Fruit fly (Drosophila melanogaster) whole organism, embryonic: ENCODE results near the gene CG11409.

Experiments used
- Asciz ChIP-seq: fragments of 200-800 bp; sonication (Bioruptor generic); optimal IDR thresholded peaks from 2 replicates; lab custom pipeline; 2017; ENCODE audit warnings: missing biosample characterization, mild to moderate bottlenecking, missing genetic modification characterization, missing genetic modification reagents
- Atf-2 ChIP-seq: fragments of 200-800 bp; sonication (Bioruptor generic); optimal IDR thresholded peaks from 2 replicates; lab custom pipeline; 2016; ENCODE audit warnings: missing biosample characterization, missing genetic modification characterization
- Atf3 ChIP-seq: fragments of 200-800 bp; sonication (Bioruptor generic); optimal IDR thresholded peaks from 3 replicates; lab custom pipeline; 2016; ENCODE audit warnings: missing biosample characterization, missing genetic modification characterization
- Atf6 ChIP-seq: fragments of 200-800 bp; sonication (Bioruptor generic); IDR thresholded peaks from 2 replicates; pipeline ENCODE4 v1.3.6; 2022; ENCODE audit warnings: missing biosample characterization, missing genetic modification characterization
- C15 ChIP-seq: fragments of 200-800 bp; sonication (Bioruptor generic); IDR thresholded peaks from 3 replicates; pipeline ENCODE4 v1.3.6; 2022; ENCODE audit warnings: missing biosample characterization, missing genetic modification characterization
- CG10321 ChIP-seq: fragments of 200-800 bp; sonication (Bioruptor generic); IDR thresholded peaks from 2 replicates; pipeline ENCODE4 v1.3.6; 2022; ENCODE audit warnings: missing biosample characterization, missing genetic modification characterization
- CG10565 ChIP-seq: fragments of 200-800 bp; sonication (Bioruptor generic); optimal IDR thresholded peaks from 3 replicates; lab custom pipeline; 2016; ENCODE audit warnings: missing biosample characterization, mild to moderate bottlenecking, missing genetic modification characterization
- CG12219 ChIP-seq: fragments of 200-800 bp; sonication (Bioruptor generic); optimal IDR thresholded peaks from 3 replicates; lab custom pipeline; 2018; ENCODE audit warnings: missing biosample characterization, mild to moderate bottlenecking, missing genetic modification characterization
- CG12391 ChIP-seq: fragments of 200-800 bp; sonication (Bioruptor generic); optimal IDR thresholded peaks from 3 replicates; lab custom pipeline; 2018; ENCODE audit warnings: missing biosample characterization, mild to moderate bottlenecking, missing genetic modification characterization, moderate library complexity
- CG14860 ChIP-seq: fragments of 200-800 bp; sonication (Bioruptor generic); IDR thresholded peaks from 3 replicates; pipeline ENCODE4 v1.3.6; 2022; ENCODE audit warnings: missing biosample characterization, missing genetic modification characterization; ENCODE audit not compliant: partially characterized antibody
- CG16815 ChIP-seq: fragments of 200-800 bp; sonication (Bioruptor generic); optimal IDR thresholded peaks from 3 replicates; lab custom pipeline; 2017; ENCODE audit warnings: missing biosample characterization, mild to moderate bottlenecking, missing genetic modification characterization
- CG17186 ChIP-seq: fragments of 200-800 bp; sonication (Bioruptor generic); optimal IDR thresholded peaks from 3 replicates; lab custom pipeline; 2017; ENCODE audit warnings: missing biosample characterization, missing genetic modification reagents, missing genetic modification characterization
- CG17361 ChIP-seq: fragments of 200-800 bp; sonication (Bioruptor generic); IDR thresholded peaks from 3 replicates; pipeline ENCODE4 v1.3.6; 2022; ENCODE audit warnings: missing biosample characterization, missing genetic modification characterization
- CG17385 ChIP-seq: fragments of 200-800 bp; sonication (Bioruptor generic); optimal IDR thresholded peaks from 3 replicates; lab custom pipeline; 2018; ENCODE audit warnings: missing biosample characterization, mild to moderate bottlenecking, missing genetic modification characterization
- CG2116 ChIP-seq: fragments of 200-800 bp; sonication (Bioruptor generic); optimal IDR thresholded peaks from 3 replicates; lab custom pipeline; 2018; ENCODE audit warnings: missing biosample characterization, mild to moderate bottlenecking, missing genetic modification characterization
- CG4328 ChIP-seq: fragments of 200-800 bp; sonication (Bioruptor generic); optimal IDR thresholded peaks from 3 replicates; lab custom pipeline; 2017; ENCODE audit warnings: missing biosample characterization, missing genetic modification reagents, missing genetic modification characterization
- CG43689 ChIP-seq: fragments of 200-800 bp; sonication (Bioruptor generic); IDR thresholded peaks from 2 replicates; pipeline ENCODE4 v1.3.6; 2022; ENCODE audit warnings: missing biosample characterization, missing genetic modification characterization
- CG8359 ChIP-seq: fragments of 200-800 bp; sonication (Bioruptor generic); optimal IDR thresholded peaks from 2 replicates; lab custom pipeline; 2017; ENCODE audit warnings: missing biosample characterization, mild to moderate bottlenecking, missing genetic modification characterization, borderline replicate concordance
- CG8388 ChIP-seq: fragments of 200-800 bp; sonication (Bioruptor generic); optimal IDR thresholded peaks from 2 replicates; lab custom pipeline; 2019; ENCODE audit warnings: missing biosample characterization, mild to moderate bottlenecking, missing genetic modification characterization, moderate library complexity
- CG9215 ChIP-seq: fragments of 200-800 bp; sonication (Bioruptor generic); IDR thresholded peaks from 2 replicates; pipeline ENCODE4 v1.3.6; 2022; ENCODE audit warnings: missing biosample characterization, missing genetic modification characterization
- Dip3 ChIP-seq: fragments of 200-800 bp; sonication (Bioruptor generic); optimal IDR thresholded peaks from 3 replicates; lab custom pipeline; 2016; ENCODE audit warnings: missing biosample characterization, missing genetic modification characterization
- Drgx ChIP-seq: fragments of 200-800 bp; sonication (Bioruptor generic); IDR thresholded peaks from 2 replicates; pipeline ENCODE4 v1.3.6; 2022; ENCODE audit warnings: missing biosample characterization, missing genetic modification characterization
- E2f1 ChIP-seq: fragments of 200-800 bp; sonication (Bioruptor generic); IDR thresholded peaks from 2 replicates; pipeline ENCODE4 v1.3.6; 2022; ENCODE audit warnings: missing biosample characterization, missing genetic modification characterization
- Gsc ChIP-seq: fragments of 200-800 bp; sonication (Bioruptor generic); IDR thresholded peaks from 2 replicates; pipeline ENCODE4 v1.3.6; 2022; ENCODE audit warnings: missing biosample characterization, missing genetic modification characterization
- HLH4C ChIP-seq: fragments of 200-800 bp; sonication (Bioruptor generic); IDR thresholded peaks from 3 replicates; pipeline ENCODE4 v1.3.6; 2022; ENCODE audit warnings: missing biosample characterization, missing genetic modification characterization; ENCODE audit not compliant: partially characterized antibody
- Nf-YB ChIP-seq: fragments of 200-800 bp; sonication (Bioruptor generic); optimal IDR thresholded peaks from 3 replicates; lab custom pipeline; 2019; ENCODE audit warnings: missing biosample characterization, mild to moderate bottlenecking, missing genetic modification characterization, moderate library complexity
- Nf-YC ChIP-seq: fragments of 200-800 bp; optimal IDR thresholded peaks from 3 replicates; lab custom pipeline; 2019; ENCODE audit warnings: missing biosample characterization, mild to moderate bottlenecking, missing genetic modification characterization, moderate library complexity
- Sox100B ChIP-seq: fragments of 200-800 bp; sonication (Bioruptor generic); optimal IDR thresholded peaks from 3 replicates; lab custom pipeline; 2018; ENCODE audit warnings: missing biosample characterization, mild to moderate bottlenecking, missing genetic modification characterization
- Sox102F ChIP-seq: fragments of 200-800 bp; sonication (Bioruptor generic); optimal IDR thresholded peaks from 2 replicates; lab custom pipeline; 2018; ENCODE audit warnings: missing biosample characterization, mild to moderate bottlenecking, missing genetic modification characterization, moderate library complexity
- YL-1 ChIP-seq: fragments of 200-800 bp; sonication (Bioruptor generic); optimal IDR thresholded peaks from 3 replicates; lab custom pipeline; 2017; ENCODE audit warnings: missing biosample characterization, mild to moderate bottlenecking, missing genetic modification characterization
- chn ChIP-seq: fragments of 200-800 bp; sonication (Bioruptor generic); optimal IDR thresholded peaks from 2 replicates; lab custom pipeline; 2016; ENCODE audit warnings: missing biosample characterization, missing genetic modification characterization
- croc ChIP-seq: fragments of 200-800 bp; sonication (Bioruptor generic); conservative IDR thresholded peaks from 3 replicates; pipeline ENCODE4 v1.3.6; 2022; ENCODE audit warnings: missing biosample characterization, missing genetic modification characterization
- dati ChIP-seq: fragments of 200-800 bp; sonication (Bioruptor generic); IDR thresholded peaks from 2 replicates; pipeline ENCODE4 v1.3.6; 2022; ENCODE audit warnings: missing biosample characterization, missing genetic modification characterization
- ewg ChIP-seq: fragments of 200-800 bp; sonication (Bioruptor generic); optimal IDR thresholded peaks from 3 replicates; lab custom pipeline; 2017; ENCODE audit warnings: mild to moderate bottlenecking, missing biosample characterization, missing genetic modification reagents, missing genetic modification characterization
- exex ChIP-seq: fragments of 200-800 bp; sonication (Bioruptor generic); optimal IDR thresholded peaks from 4 replicates; lab custom pipeline; 2018; ENCODE audit warnings: missing biosample characterization, mild to moderate bottlenecking, missing genetic modification characterization, moderate library complexity
- fd102C ChIP-seq: fragments of 200-800 bp; sonication (Bioruptor generic); optimal IDR thresholded peaks from 2 replicates; lab custom pipeline; 2018; ENCODE audit warnings: missing biosample characterization, mild to moderate bottlenecking, missing genetic modification characterization, moderate library complexity
- fd96Cb ChIP-seq: fragments of 200-800 bp; sonication (Bioruptor generic); optimal IDR thresholded peaks from 2 replicates; lab custom pipeline; 2018; ENCODE audit warnings: missing biosample characterization, mild to moderate bottlenecking, missing genetic modification characterization, moderate library complexity
- gt ChIP-seq: fragments of 200-800 bp; sonication (Bioruptor generic); IDR thresholded peaks from 2 replicates; pipeline ENCODE4 v1.3.6; 2022; ENCODE audit warnings: missing biosample characterization, missing genetic modification characterization
- hb ChIP-seq: fragments of 200-800 bp; sonication (Bioruptor generic); IDR thresholded peaks from 3 replicates; pipeline ENCODE4 v1.3.6; 2022; ENCODE audit warnings: missing biosample characterization, missing genetic modification characterization; ENCODE audit not compliant: partially characterized antibody
- hbn ChIP-seq: fragments of 200-800 bp; sonication (Bioruptor generic); IDR thresholded peaks from 2 replicates; pipeline ENCODE4 v1.3.6; 2022; ENCODE audit warnings: missing biosample characterization, missing genetic modification characterization; ENCODE audit not compliant: partially characterized antibody
- nau ChIP-seq: fragments of 200-800 bp; sonication (Bioruptor generic); optimal IDR thresholded peaks from 3 replicates; lab custom pipeline; 2017; ENCODE audit warnings: missing biosample characterization, mild to moderate bottlenecking, missing genetic modification characterization, missing genetic modification reagents
- nerfin-2 ChIP-seq: fragments of 200-800 bp; sonication (Bioruptor generic); IDR thresholded peaks from 2 replicates; pipeline ENCODE4 v1.3.6; 2022; ENCODE audit warnings: missing biosample characterization, missing genetic modification characterization; ENCODE audit not compliant: partially characterized antibody
- oc ChIP-seq: fragments of 200-800 bp; sonication (Bioruptor generic); optimal IDR thresholded peaks from 2 replicates; lab custom pipeline; 2018; ENCODE audit warnings: missing biosample characterization, mild to moderate bottlenecking, missing genetic modification characterization, moderate library complexity
- repo ChIP-seq: fragments of 200-800 bp; sonication (Bioruptor generic); optimal IDR thresholded peaks from 2 replicates; lab custom pipeline; 2016; ENCODE audit warnings: missing biosample characterization, missing genetic modification characterization
- sens ChIP-seq: fragments of 200-800 bp; sonication (Bioruptor generic); peaks from one replicate; lab custom pipeline; 2016; ENCODE audit warnings: missing biosample characterization, missing genetic modification characterization
- slp2 ChIP-seq: fragments of 200-800 bp; sonication (Bioruptor generic); optimal IDR thresholded peaks from 2 replicates; lab custom pipeline; 2016; ENCODE audit warnings: missing biosample characterization, missing genetic modification characterization
- so ChIP-seq: fragments of 200-800 bp; sonication (Bioruptor generic); IDR thresholded peaks from 3 replicates; pipeline ENCODE4 v1.3.6; 2022; ENCODE audit warnings: missing biosample characterization, missing genetic modification characterization
- stwl ChIP-seq: fragments of 200-800 bp; sonication (Bioruptor generic); optimal IDR thresholded peaks from 3 replicates; lab custom pipeline; 2018; ENCODE audit warnings: missing biosample characterization, mild to moderate bottlenecking, missing genetic modification characterization, moderate library complexity
- trh ChIP-seq: fragments of 200-800 bp; sonication (Bioruptor generic); optimal IDR thresholded peaks from 2 replicates; lab custom pipeline; 2016; ENCODE audit warnings: missing biosample characterization, missing genetic modification characterization
- usp ChIP-seq: fragments of >200 bp; optimal IDR thresholded peaks from 2 replicates; lab custom pipeline; 2017; ENCODE audit warnings: missing biosample characterization, missing genetic modification characterization
- wor ChIP-seq: fragments of 200-800 bp; sonication (Bioruptor generic); IDR thresholded peaks from 2 replicates; pipeline ENCODE4 v1.3.6; 2022; ENCODE audit warnings: missing biosample characterization, missing genetic modification characterization

Gene CG11409

DNA sequence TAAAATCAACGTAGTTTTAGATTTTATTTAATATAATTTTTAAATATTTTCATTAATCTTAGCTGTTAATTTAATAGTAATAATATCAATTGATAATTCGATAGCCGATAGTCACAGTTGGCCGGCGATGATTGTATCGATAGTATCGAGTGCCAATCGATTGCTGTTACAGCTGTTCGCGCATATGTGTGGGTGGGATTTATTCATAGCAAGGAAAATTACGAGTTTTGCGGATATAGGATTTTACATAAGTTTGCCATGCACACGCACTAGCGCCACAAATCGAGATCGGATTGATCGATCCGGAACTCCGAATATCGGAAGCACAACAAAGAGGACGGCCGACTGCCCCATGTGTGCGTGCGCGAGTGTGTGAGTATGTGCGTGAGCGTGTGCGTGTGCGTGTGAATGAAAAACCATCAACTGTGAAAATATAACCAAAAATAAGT lies 581 bp upstream of the CG11409 start, which contains the start of gene Naa30A (continued):
- no peak for TF ChIP-seq fd102C (GFP tag; lab: Kevin White, UChicago)
- TF ChIP-seq CG2116 (GFP tag; lab: Kevin White, UChicago), result peak; percentile 66
- no peak for TF ChIP-seq exex (tag; lab: Kevin White, UChicago)
- TF ChIP-seq CG8359 (GFP tag; lab: Kevin White, UChicago), result no peak
- no peak for TF ChIP-seq repo (GFP tag; lab: Kevin White, UChicago)
- no peak for TF ChIP-seq CG16815 (GFP tag; lab: Kevin White, UChicago)
- peak; percentile 51 for TF ChIP-seq ewg (GFP tag; lab: Kevin White, UChicago)
- TF ChIP-seq Asciz (GFP tag; lab: Kevin White, UChicago), result no peak
- TF ChIP-seq gt (GFP tag; lab: Robert Waterston, UW), result no peak
- TF ChIP-seq Atf3 (GFP tag; lab: Kevin White, UChicago), result no peak
- TF ChIP-seq Sox102F (GFP tag; lab: Kevin White, UChicago), result no peak
- peak; percentile 92 for TF ChIP-seq hbn (GFP tag; lab: Robert Waterston, UW)
- TF ChIP-seq C15, result no peak
- TF ChIP-seq CG10565, result no peak
- TF ChIP-seq croc (GFP tag; lab: Robert Waterston, UW), result no peak
- TF ChIP-seq usp (GFP tag; lab: Kevin White, UChicago), result no peak
- no peak for TF ChIP-seq slp2
- no peak for TF ChIP-seq CG8388 (GFP tag; lab: Kevin White, UChicago)
- TF ChIP-seq Atf6 (GFP tag; lab: Robert Waterston, UW), result no peak
- TF ChIP-seq wor (GFP tag; lab: Robert Waterston, UW), result no peak
- no peak for TF ChIP-seq Nf-YB
- no peak for TF ChIP-seq Gsc
- peak; percentile 44 for TF ChIP-seq Nf-YC
- peak; percentile 94 for TF ChIP-seq nerfin-2
- TF ChIP-seq HLH4C (GFP tag; lab: Robert Waterston, UW), result peak; percentile 97
- peak; percentile 95 for TF ChIP-seq CG14860 (GFP tag; lab: Robert Waterston, UW)
- TF ChIP-seq Sox100B, result no peak
- TF ChIP-seq so (GFP tag; lab: Robert Waterston, UW), result no peak
- no peak for TF ChIP-seq trh (GFP tag; lab: Kevin White, UChicago)
- TF ChIP-seq YL-1 (GFP tag; lab: Kevin White, UChicago), result peak; percentile 38
- TF ChIP-seq chn, result no peak
- peak; percentile 95 for TF ChIP-seq hb
- no peak for TF ChIP-seq E2f1
- no peak for TF ChIP-seq Dip3 (GFP tag; lab: Kevin White, UChicago)
- TF ChIP-seq CG10321, result no peak
- TF ChIP-seq CG12219, result no peak
- no peak for TF ChIP-seq CG9215
- no peak for TF ChIP-seq nau (GFP tag; lab: Kevin White, UChicago)
- peak; percentile 67 for TF ChIP-seq stwl
- no peak for TF ChIP-seq Drgx (GFP tag; lab: Robert Waterston, UW)
- no peak for TF ChIP-seq dati (GFP tag; lab: Robert Waterston, UW)
- peak; percentile 24 for TF ChIP-seq CG12391 (tag; lab: Kevin White, UChicago)
- TF ChIP-seq CG17186, result peak; percentile 48
- no peak for TF ChIP-seq oc (tag; lab: Kevin White, UChicago)
- TF ChIP-seq CG17385, result no peak
- peak; percentile 51; the same call in 2 of the 3 replicates for TF ChIP-seq CG17361 (GFP tag; lab: Robert Waterston, UW)
- no peak for TF ChIP-seq Atf-2 (GFP tag; lab: Kevin White, UChicago)
- TF ChIP-seq fd96Cb (tag; lab: Kevin White, UChicago), result no peak
- TF ChIP-seq CG4328 (GFP tag; lab: Kevin White, UChicago), result no peak
- no peak for TF ChIP-seq sens (GFP tag; lab: Kevin White, UChicago)
- no peak for TF ChIP-seq CG43689 (GFP tag; lab: Robert Waterston, UW)
